Fruit fly (Drosophila melanogaster) whole organism: ENCODE measurements around the gene ind.

ENCODE experiments used
- CG8478 ChIP-seq: fragments of >200 bp; optimal IDR thresholded peaks from 2 replicates; lab custom pipeline; 2018; ENCODE audit warnings: inconsistent platforms
- Dll ChIP-seq: fragments of >200 bp; optimal IDR thresholded peaks from 2 replicates; lab custom pipeline; 2017
- psq ChIP-seq: fragments of >200 bp; optimal IDR thresholded peaks from 2 replicates; lab custom pipeline; 2017
- usp ChIP-seq: fragments of >200 bp; optimal IDR thresholded peaks from 2 replicates; lab custom pipeline; 2017; ENCODE audit warnings: missing biosample characterization, missing genetic modification characterization, mixed read lengths

dm6 chr3L:15011638-15012335 is 31.9 kb downstream of the ind start:
- TF ChIP-seq psq (lab: Kevin White, UChicago) (no peak), CG8478 (lab: Kevin White, UChicago) (no peak), Dll (lab: Kevin White, UChicago) (no peak), usp (no peak)
